Fruit fly (Drosophila melanogaster) whole organism, prepupa: ENCODE data around the gene CG11454.
A peak's percentile ranks its signal among the peaks of the same experiment; 100 is the strongest.

Source experiments
- CG15336 ChIP-seq: fragments of 200-800 bp; sonication (Bioruptor generic); IDR thresholded peaks from 2 replicates; pipeline ENCODE4 v1.3.6; 2022; ENCODE audit warnings: missing biosample characterization, missing genetic modification characterization
- CG6854 ChIP-seq: fragments of 200-800 bp; sonication (Bioruptor generic); optimal IDR thresholded peaks from 2 replicates; lab custom pipeline; 2017; ENCODE audit warnings: missing biosample characterization, mild to moderate bottlenecking, missing genetic modification characterization
- Eip93F ChIP-seq: fragments of 200-800 bp; sonication (Bioruptor generic); optimal IDR thresholded peaks from 2 replicates; lab custom pipeline; 2016; ENCODE audit warnings: missing biosample characterization, mild to moderate bottlenecking, missing genetic modification characterization
- Sox15 ChIP-seq: fragments of 200-800 bp; sonication (Bioruptor generic); optimal IDR thresholded peaks from 3 replicates; lab custom pipeline; 2016; ENCODE audit warnings: missing biosample characterization, missing genetic modification characterization
- esn ChIP-seq: fragments of 200-800 bp; sonication (Bioruptor generic); optimal IDR thresholded peaks from 2 replicates; lab custom pipeline; 2016; ENCODE audit warnings: missing biosample characterization, mild to moderate bottlenecking, missing genetic modification characterization, moderate library complexity

Gene CG11454

DNA sequence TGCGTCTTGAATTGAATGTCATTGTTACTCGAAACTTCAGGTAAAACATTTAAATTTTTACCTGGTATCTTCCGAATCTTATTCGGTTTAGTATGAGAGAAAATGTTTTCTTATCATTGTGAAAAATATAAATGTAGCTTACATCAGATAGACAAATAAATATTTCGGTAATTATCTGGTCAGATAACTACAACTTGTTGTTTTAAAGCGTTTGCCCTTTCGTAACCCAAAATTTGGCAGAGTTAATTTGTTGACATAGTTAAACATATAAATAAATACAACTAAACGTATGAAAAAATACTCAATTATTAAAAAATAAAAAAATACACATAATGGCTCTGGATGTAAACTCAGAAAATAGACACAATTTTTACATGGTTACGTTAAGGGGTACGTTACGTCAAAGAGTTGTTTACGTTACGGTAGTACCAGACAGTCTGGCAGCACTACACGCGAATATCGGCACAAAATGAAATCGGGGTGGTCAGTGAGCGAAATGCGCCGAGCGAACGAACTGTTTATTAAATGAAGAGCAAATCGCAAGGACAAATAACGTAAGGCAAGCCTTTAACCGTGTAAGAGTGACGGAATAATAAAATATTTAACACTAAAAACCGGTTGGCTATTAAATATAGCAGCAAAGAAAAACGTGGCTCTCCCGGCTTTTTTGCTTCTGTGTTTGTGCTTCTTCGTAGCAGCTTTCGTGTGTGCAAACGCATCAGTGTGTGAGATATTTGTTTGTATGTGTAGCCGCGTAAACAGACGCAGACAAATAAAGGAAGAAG, 39.4 kb downstream of the CG11454 start:
- peak; percentile 29; the same call in 1 of the 2 replicates for TF ChIP-seq CG15336 (GFP tag; lab: Robert Waterston, UW)
- TF ChIP-seq CG6854 (GFP tag; lab: Kevin White, UChicago): peak; percentile 25
- no peak for TF ChIP-seq Sox15 (GFP tag; lab: Kevin White, UChicago)
- TF ChIP-seq esn (GFP tag; lab: Kevin White, UChicago): peak; percentile 5
- peak; percentile 55 for TF ChIP-seq Eip93F (GFP tag; lab: Kevin White, UChicago)
